Worm (Caenorhabditis elegans) whole organism, young adult: Measurements from ENCODE around the gene T09E8.4.
A peak's percentile ranks its signal among the peaks of the same experiment; 100 is the strongest.

Experiments used
- F57A8.1 ChIP-seq: fragments of 200-800 bp; sonication (Bioruptor generic); optimal IDR thresholded peaks from 2 replicates; lab custom pipeline; 2018; ENCODE audit warnings: mild to moderate bottlenecking, missing genetic modification characterization, moderate library complexity, missing compliant biosample characterization
- K12H6.12 ChIP-seq: fragments of 200-800 bp; sonication (Bioruptor generic); optimal IDR thresholded peaks from 2 replicates; lab custom pipeline; 2018; ENCODE audit warnings: mild to moderate bottlenecking, missing genetic modification characterization, missing compliant biosample characterization
- Y53F4B.3 ChIP-seq: fragments of 200-800 bp; sonication (Bioruptor generic); IDR thresholded peaks from 2 replicates; pipeline ENCODE4 v1.3.6; 2022; ENCODE audit warnings: missing genetic modification reagents, missing genetic modification characterization, missing compliant biosample characterization
- Y53G8AR.9 ChIP-seq: fragments of 200-800 bp; sonication (Bioruptor generic); conservative IDR thresholded peaks from 2 replicates; pipeline ENCODE4 v1.3.6; 2022; ENCODE audit warnings: missing genetic modification reagents, missing genetic modification characterization, missing compliant biosample characterization
- Y56A3A.18 ChIP-seq: fragments of 200-800 bp; sonication (Bioruptor generic); IDR thresholded peaks from 2 replicates; pipeline ENCODE4 v1.3.6; 2022; ENCODE audit warnings: missing genetic modification reagents, missing genetic modification characterization, missing compliant biosample characterization
- ZK185.1 ChIP-seq: sonication (generic microtip); optimal IDR thresholded peaks from 2 replicates; lab custom pipeline; 2016; ENCODE audit warnings: mild to moderate bottlenecking, missing genetic modification characterization, missing compliant biosample characterization; ENCODE audit not compliant: poor library complexity, severe bottlenecking
- aptf-3 ChIP-seq: fragments of 200-800 bp; sonication (Bioruptor generic); IDR thresholded peaks from 2 replicates; pipeline ENCODE4 v1.3.6; 2022; ENCODE audit warnings: missing genetic modification characterization, missing compliant biosample characterization
- atf-7 ChIP-seq: sonication (generic microtip); optimal IDR thresholded peaks from 2 replicates; lab custom pipeline; 2017; ENCODE audit warnings: mild to moderate bottlenecking, missing genetic modification characterization, missing compliant biosample characterization
- attf-5 ChIP-seq: fragments of 200-800 bp; sonication (Bioruptor generic); optimal IDR thresholded peaks from 2 replicates; lab custom pipeline; 2018; ENCODE audit warnings: mild to moderate bottlenecking, missing genetic modification characterization, missing compliant biosample characterization
- ccch-3 ChIP-seq: fragments of 200-800 bp; sonication (Bioruptor generic); optimal IDR thresholded peaks from 2 replicates; lab custom pipeline; 2018; ENCODE audit warnings: mild to moderate bottlenecking, missing genetic modification characterization, missing compliant biosample characterization
- cebp-1 ChIP-seq, 2 experiments: fragments of 200-800 bp in 1 of 2; sonication (Bioruptor generic) in 1 of 2; sonication (generic microtip) in 1 of 2; IDR thresholded peaks in 1 of 2; optimal IDR thresholded peaks in 1 of 2; 2 replicates each; pipeline versions ENCODE4 v1.3.6 to Lab custom; 2017 to 2022; ENCODE audit warnings: missing compliant biosample characterization in 2 of 2, missing genetic modification characterization in 2 of 2, mild to moderate bottlenecking in 1 of 2, missing genetic modification reagents in 1 of 2, moderate library complexity in 1 of 2
- ceh-27 ChIP-seq: fragments of 200-800 bp; sonication (Bioruptor generic); optimal IDR thresholded peaks from 2 replicates; lab custom pipeline; 2018; ENCODE audit warnings: mild to moderate bottlenecking, missing genetic modification characterization, moderate library complexity, missing compliant biosample characterization
- chd-7 ChIP-seq: sonication (generic microtip); optimal IDR thresholded peaks from 2 replicates; lab custom pipeline; 2016; ENCODE audit warnings: mild to moderate bottlenecking, missing genetic modification characterization, moderate library complexity, missing compliant biosample characterization
- die-1 ChIP-seq: sonication (generic microtip); optimal IDR thresholded peaks from 2 replicates; lab custom pipeline; 2016; ENCODE audit warnings: missing genotype, mild to moderate bottlenecking, missing genetic modification characterization, missing compliant biosample characterization
- dox-1 ChIP-seq: fragments of 200-800 bp; sonication (Bioruptor generic); IDR thresholded peaks from 2 replicates; pipeline ENCODE4 v1.3.6; 2022; ENCODE audit warnings: missing genetic modification reagents, missing genetic modification characterization, missing compliant biosample characterization
- egrh-3 ChIP-seq: fragments of 200-800 bp; sonication (Bioruptor generic); IDR thresholded peaks from 2 replicates; pipeline ENCODE4 v1.3.6; 2022; ENCODE audit warnings: missing genetic modification reagents, missing genetic modification characterization, missing compliant biosample characterization
- gei-17 ChIP-seq: fragments of 200-800 bp; sonication (Bioruptor generic); optimal IDR thresholded peaks from 2 replicates; lab custom pipeline; 2018; ENCODE audit warnings: mild to moderate bottlenecking, missing genetic modification characterization, missing compliant biosample characterization
- lin-26 ChIP-seq: fragments of 200-800 bp; sonication (Bioruptor generic); IDR thresholded peaks from 2 replicates; pipeline ENCODE4 v1.3.6; 2022; ENCODE audit warnings: missing genetic modification reagents, missing genetic modification characterization, missing compliant biosample characterization
- lin-40 ChIP-seq: sonication (generic microtip); optimal IDR thresholded peaks from 2 replicates; lab custom pipeline; 2016; ENCODE audit warnings: missing genetic modification characterization, mild to moderate bottlenecking, missing compliant biosample characterization, missing genotype, missing genetic modification reagents
- lin-54 ChIP-seq: fragments of 200-800 bp; sonication (Bioruptor generic); optimal IDR thresholded peaks from 2 replicates; lab custom pipeline; 2018; ENCODE audit warnings: mild to moderate bottlenecking, missing genetic modification characterization, missing compliant biosample characterization
- lsl-1 ChIP-seq: fragments of 200-800 bp; sonication (Bioruptor generic); optimal IDR thresholded peaks from 2 replicates; lab custom pipeline; 2018; ENCODE audit warnings: mild to moderate bottlenecking, missing genetic modification characterization, moderate library complexity, missing compliant biosample characterization
- madf-8 ChIP-seq: fragments of 200-800 bp; sonication (Bioruptor generic); conservative IDR thresholded peaks from 2 replicates; pipeline ENCODE4 v1.3.6; 2022; ENCODE audit warnings: missing genetic modification reagents, missing genetic modification characterization, missing compliant biosample characterization
- mes-4 ChIP-seq: sonication (generic microtip); optimal IDR thresholded peaks from 2 replicates; lab custom pipeline; 2016; ENCODE audit warnings: missing genotype, missing genetic modification characterization, missing compliant biosample characterization
- sptf-2 ChIP-seq: fragments of 200-800 bp; sonication (Bioruptor generic); optimal IDR thresholded peaks from 2 replicates; lab custom pipeline; 2018; ENCODE audit warnings: mild to moderate bottlenecking, missing genetic modification characterization, missing compliant biosample characterization
- tlf-1 ChIP-seq: fragments of 200-800 bp; sonication (Bioruptor generic); optimal IDR thresholded peaks from 2 replicates; lab custom pipeline; 2018; ENCODE audit warnings: mild to moderate bottlenecking, missing genetic modification characterization, missing compliant biosample characterization
- unc-62 ChIP-seq: fragments of 150-350 bp; optimal IDR thresholded peaks from 2 replicates; lab custom pipeline; 2014; ENCODE audit warnings: missing biosample characterization, missing genetic modification reagents, missing genetic modification characterization
- zfh-2 ChIP-seq: fragments of 200-800 bp; sonication (Bioruptor generic); conservative IDR thresholded peaks from 2 replicates; pipeline ENCODE4 v1.3.6; 2022; ENCODE audit warnings: missing genetic modification reagents, missing genetic modification characterization, missing compliant biosample characterization
- ztf-25 ChIP-seq: fragments of 200-800 bp; sonication (Bioruptor generic); IDR thresholded peaks from 2 replicates; pipeline ENCODE4 v1.3.6; 2022; ENCODE audit warnings: missing genetic modification reagents, missing genetic modification characterization, missing compliant biosample characterization
- ztf-3 ChIP-seq: fragments of 200-800 bp; sonication (Bioruptor generic); optimal IDR thresholded peaks from 2 replicates; lab custom pipeline; 2018; ENCODE audit warnings: mild to moderate bottlenecking, missing genetic modification characterization, missing compliant biosample characterization

Gene T09E8.4

DNA sequence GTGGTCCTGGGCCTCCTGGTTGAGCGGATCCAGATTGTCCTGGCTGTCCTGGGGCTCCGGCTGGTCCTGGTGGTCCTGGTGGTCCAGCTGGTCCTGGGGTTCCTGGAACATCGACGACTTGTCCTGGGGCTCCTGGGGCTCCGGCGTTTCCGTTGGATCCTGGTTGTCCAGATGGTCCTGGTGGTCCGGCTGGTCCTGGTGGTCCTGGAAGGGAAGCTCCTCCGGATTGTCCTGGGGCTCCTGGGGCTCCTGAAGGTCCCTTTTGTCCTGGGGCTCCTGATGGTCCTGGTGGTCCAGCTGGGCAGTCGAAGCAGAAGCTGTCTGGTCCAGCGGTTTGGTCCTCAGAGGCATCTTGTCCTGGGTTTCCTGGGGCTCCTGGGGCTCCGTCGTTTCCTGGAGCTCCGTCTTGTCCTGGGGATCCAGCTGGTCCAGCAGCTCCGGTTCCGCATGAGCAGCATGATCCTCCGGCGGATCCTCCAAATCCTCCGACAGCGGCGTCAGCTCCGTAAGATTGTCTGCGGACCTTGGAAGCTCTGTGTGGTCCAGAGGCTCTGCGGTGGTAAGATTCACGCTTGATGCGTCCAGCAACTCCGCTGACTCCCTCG lies 17.3 kb upstream of the T09E8.4 start:
- TF ChIP-seq lin-26 (GFP tag; lab: Robert Waterston, UW) = 0 out of 2 replicates have a peak, but pooled peaks have one; percentile 52
- peak; percentile 92 for TF ChIP-seq egrh-3

DNA sequence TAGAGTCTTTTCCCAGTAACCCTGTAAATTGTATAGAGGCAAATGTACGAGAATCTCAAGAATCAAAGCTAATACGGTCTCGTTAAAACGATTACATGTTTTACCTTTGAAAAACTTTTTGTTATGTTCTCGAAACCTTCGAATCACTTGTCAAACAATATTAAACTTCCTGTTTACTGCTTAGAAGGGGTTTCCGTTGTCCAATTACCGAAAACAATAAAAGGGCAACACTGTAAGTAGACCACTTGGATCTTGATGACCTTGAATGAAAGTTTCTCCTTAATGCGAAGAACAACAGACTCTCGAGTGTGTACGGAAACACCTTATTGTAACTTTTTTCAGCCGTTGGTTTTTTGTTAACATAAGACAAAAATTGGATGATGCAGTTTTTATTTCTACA lies 16.6 kb upstream of the T09E8.4 start:
- no peak for TF ChIP-seq ztf-25 (GFP tag; lab: Robert Waterston, UW)
- peak; percentile 0 for TF ChIP-seq lin-40 (tag; lab: Kevin White, UChicago)
- no peak for TF ChIP-seq lsl-1
- TF ChIP-seq dox-1 = no peak
- TF ChIP-seq ccch-3 (GFP tag; lab: Kevin White, UChicago) = no peak
- no peak for TF ChIP-seq gei-17 (GFP tag; lab: Kevin White, UChicago)
- TF ChIP-seq aptf-3 (GFP tag; lab: Robert Waterston, UW) = no peak
- TF ChIP-seq die-1 (tag; lab: Kevin White, UChicago) = no peak
- no peak for TF ChIP-seq K12H6.12 (tag; lab: Kevin White, UChicago)
- no peak for TF ChIP-seq Y53G8AR.9
- no peak for TF ChIP-seq Y53F4B.3
- no peak for TF ChIP-seq mes-4
- no peak for TF ChIP-seq tlf-1 (GFP tag; lab: Kevin White, UChicago)
- TF ChIP-seq ztf-3 (GFP tag; lab: Kevin White, UChicago) = no peak
- no peak for TF ChIP-seq ZK185.1 (tag; lab: Kevin White, UChicago)
- peak; percentile 34 for TF ChIP-seq ceh-27
- TF ChIP-seq unc-62 = no peak

DNA sequence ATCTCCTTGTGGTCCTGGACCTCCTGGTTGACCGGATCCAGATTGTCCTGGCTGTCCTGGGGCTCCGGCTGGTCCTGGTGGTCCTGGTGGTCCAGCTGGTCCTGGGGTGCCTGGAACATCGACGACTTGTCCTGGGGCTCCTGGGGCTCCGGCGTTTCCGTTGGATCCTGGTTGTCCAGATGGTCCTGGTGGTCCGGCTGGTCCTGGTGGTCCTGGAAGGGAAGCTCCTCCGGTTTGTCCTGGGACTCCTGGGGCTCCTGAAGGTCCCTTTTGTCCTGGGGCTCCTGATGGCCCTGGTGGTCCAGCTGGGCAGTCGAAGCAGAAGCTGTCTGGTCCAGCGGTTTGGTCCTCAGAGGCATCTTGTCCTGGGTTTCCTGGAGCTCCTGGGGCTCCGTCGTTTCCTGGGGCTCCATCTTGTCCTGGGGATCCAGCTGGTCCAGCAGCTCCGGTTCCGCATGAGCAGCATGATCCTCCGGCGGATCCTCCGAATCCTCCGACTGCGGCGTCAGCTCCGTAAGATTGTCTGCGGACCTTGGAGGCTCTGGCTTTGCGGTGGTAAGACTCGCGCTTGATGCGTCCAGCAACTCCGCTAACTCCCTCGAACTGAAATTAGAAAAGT lies 14.5 kb upstream of the T09E8.4 start:
- TF ChIP-seq zfh-2 (GFP tag; lab: Robert Waterston, UW) = peak; percentile 56; the same call in 1 of the 2 replicates
- peak; percentile 93 for TF ChIP-seq egrh-3

DNA sequence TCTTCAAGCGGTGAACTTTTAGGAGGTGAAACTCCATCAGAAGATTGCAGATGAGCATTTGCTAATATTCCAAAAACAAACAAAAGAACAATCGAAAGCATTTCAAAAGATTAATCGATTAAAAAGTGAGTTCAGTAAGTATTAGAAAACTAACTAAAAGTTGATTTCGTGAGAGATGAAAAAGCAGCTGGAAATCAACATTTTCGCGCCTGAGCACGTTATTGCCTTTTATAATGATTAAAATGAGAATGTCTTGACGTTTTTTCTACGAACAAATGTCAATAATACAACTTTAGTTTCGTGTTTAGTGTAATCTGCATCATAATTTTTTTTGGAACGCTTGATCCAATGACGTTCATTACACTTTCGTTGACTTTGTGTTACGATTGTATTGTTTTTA lies 13.8 kb upstream of the T09E8.4 start, which contains the start of gene F57B1.9:
F57B1.9 (minus strand) TSS at position 101 of the 400 bp plus-strand sequence.
- TF ChIP-seq Y56A3A.18 (GFP tag; lab: Robert Waterston, UW) = no peak
- TF ChIP-seq madf-8 (GFP tag; lab: Robert Waterston, UW) = no peak

DNA sequence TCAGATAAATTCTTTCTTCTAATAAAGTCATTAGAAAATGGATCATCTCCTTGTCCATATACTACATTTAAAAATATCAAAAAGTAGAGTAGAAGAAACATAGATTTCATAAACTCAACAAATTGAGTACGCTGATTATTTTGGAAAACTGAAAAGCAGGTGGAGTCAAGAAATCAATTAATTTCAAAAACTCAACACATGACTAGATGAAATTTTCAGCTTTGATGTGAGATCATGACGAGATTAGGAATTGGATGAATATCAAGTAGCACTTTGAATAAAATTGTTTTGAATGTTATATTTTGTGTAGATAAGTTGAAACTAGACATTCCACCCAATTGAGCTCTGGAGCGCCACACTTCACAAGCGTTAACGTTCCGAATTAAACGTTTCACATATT lies 11.5 kb upstream of the T09E8.4 start, which contains the start of gene F57B1.1:
F57B1.1 (minus strand) TSS at position 101 of the 400 bp plus-strand sequence.
- TF ChIP-seq cebp-1 (GFP tag; IDR thresholded peaks at IDR 0.05; lab: Robert Waterston, UW) = no peak
- no peak for TF ChIP-seq cebp-1 (tag; optimal IDR thresholded peaks at IDR 0.05; lab: Kevin White, UChicago)
- no peak for TF ChIP-seq chd-7 (tag; lab: Kevin White, UChicago)
- no peak for TF ChIP-seq ztf-25 (GFP tag; lab: Robert Waterston, UW)
- no peak for TF ChIP-seq atf-7 (tag; lab: Kevin White, UChicago)
- no peak for TF ChIP-seq attf-5
- TF ChIP-seq gei-17 (GFP tag; lab: Kevin White, UChicago) = no peak
- TF ChIP-seq lin-54 (GFP tag; lab: Kevin White, UChicago) = no peak
- no peak for TF ChIP-seq F57A8.1 (GFP tag; lab: Kevin White, UChicago)
- no peak for TF ChIP-seq sptf-2 (GFP tag; lab: Kevin White, UChicago)
- TF ChIP-seq, all 124 proteins: peak for 0
